Worm (Caenorhabditis elegans) whole organism, early embryonic: Measurements from ENCODE around the gene R160.3.

Source experiments
- hmbx-1 ChIP-seq: sonication (generic microtip); optimal IDR thresholded peaks from 2 replicates; lab custom pipeline; 2016; ENCODE audit warnings: mild to moderate bottlenecking, missing genetic modification characterization, missing compliant biosample characterization
- tra-4 ChIP-seq: sonication (generic microtip); optimal IDR thresholded peaks from 2 replicates; lab custom pipeline; 2017; ENCODE audit warnings: missing genetic modification characterization, missing compliant biosample characterization

DNA sequence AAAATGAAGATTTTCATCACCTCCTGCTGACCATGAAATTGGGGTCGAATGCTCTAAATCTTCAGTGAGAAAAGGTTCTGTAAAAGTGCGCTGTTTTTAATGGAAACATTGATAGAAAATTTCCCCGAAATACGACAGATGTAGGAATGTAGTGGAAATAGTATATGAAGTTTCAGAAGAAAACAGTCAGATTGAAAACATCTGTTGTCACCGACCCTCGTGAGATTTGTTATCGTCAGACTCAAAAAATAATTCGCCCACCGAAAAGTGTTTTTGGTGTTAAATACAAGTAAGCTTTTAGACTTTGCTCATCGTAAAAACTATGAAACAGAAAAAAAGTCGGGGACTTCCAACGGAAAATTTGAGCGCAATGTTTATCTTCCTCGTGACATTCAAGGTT, 1.3 kb downstream of the R160.3 start, which contains the start of gene F14H12.8:
- TF ChIP-seq hmbx-1 (tag; lab: Kevin White, UChicago) (no peak), tra-4 (tag; lab: Kevin White, UChicago) (no peak)
